Fruit fly (Drosophila melanogaster) S2 (cell line): ENCODE results near the gene CG15822.

Source experiments
- CG8478 ChIP-seq: fragments of >200 bp; optimal IDR thresholded peaks from 2 replicates; lab custom pipeline; 2018
- CTCF ChIP-seq, 2 experiments: fragments of >200 bp; optimal IDR thresholded peaks; 2 replicates each; lab custom pipeline; 2018

CG15822 gene

DNA sequence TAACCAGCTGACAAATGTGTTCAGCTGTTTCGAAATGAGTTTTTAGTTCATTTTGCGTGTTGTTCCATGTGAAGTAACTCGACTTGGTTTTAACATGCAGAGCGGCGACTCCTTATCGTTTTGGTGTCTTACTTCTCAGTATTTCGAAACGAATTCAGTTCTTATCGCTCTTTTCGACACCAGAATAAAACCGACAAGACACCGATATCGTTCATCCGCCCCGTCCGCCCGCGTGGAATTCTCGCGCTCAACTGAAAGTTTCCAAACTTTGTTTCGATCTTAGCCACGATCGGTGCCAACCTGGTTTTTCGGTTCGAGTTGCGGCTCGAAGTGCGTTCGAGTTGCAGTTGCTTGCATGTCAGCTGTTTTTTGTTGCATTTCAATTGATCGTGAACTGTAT, at the start of gene CG15822:
CG15822 (minus strand) TSS at position 256 of the 400 bp plus-strand sequence.
- TF ChIP-seq CG8478 (lab: Kevin White, UChicago) (no peak), CTCF (optimal IDR thresholded peaks at IDR 0.05; lab: Kevin White, UChicago) (no peak)

DNA sequence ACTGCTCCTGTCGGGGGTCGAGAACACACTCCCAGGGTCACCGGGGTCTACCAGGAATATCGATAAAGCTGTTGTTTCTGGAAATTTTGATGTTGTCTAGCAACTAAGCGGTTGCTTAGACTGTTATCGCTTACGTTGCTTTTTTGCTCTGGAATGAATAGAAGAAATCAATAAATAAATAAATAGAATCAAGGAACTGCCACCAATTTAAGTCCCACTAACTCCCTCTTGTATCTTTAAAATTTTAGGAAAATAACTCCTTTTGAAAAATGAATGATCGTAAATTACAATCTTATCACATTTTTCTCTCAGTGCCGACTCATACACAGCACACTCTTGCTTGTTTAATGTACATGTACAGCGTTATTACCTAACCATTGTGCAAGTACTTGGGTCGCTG, 48.7 kb upstream of the CG15822 start, which contains the start of gene CG15878:
CG15878 (minus strand) TSS at position 101 of the 400 bp plus-strand sequence.
- TF ChIP-seq CTCF (optimal IDR thresholded peaks at IDR 0.05; lab: Kevin White, UChicago) (no peak), CG8478 (lab: Kevin White, UChicago) (no peak)

- no peak for TF ChIP-seq CG8478 (lab: Kevin White, UChicago)
- no peak for TF ChIP-seq CTCF (optimal IDR thresholded peaks at IDR 0.05; lab: Kevin White, UChicago)
These were observed 33.0 kb upstream of the CG15822 start, which contains the start of gene CG8960 for dm6 chr3L:2196713-2197112. Gene CG8960, plus strand, starts transcription at chr3L:2197013.

- TF ChIP-seq CG8478 (lab: Kevin White, UChicago) = peak; percentile 16
- no peak for TF ChIP-seq CTCF (optimal IDR thresholded peaks at IDR 0.05; lab: Kevin White, UChicago)
These were observed 28.4 kb upstream of the CG15822 start, which contains the start of gene CG5707 for dm6 chr3L:2191994-2192450. Gene CG5707, minus strand, starts transcription at chr3L:2192221.

dm6 chr3L:2191512-2191911, 27.8 kb upstream of the CG15822 start:
- TF ChIP-seq CTCF (optimal IDR thresholded peaks at IDR 0.05; lab: Kevin White, UChicago) = no peak
- no peak for TF ChIP-seq CG8478 (lab: Kevin White, UChicago)

DNA sequence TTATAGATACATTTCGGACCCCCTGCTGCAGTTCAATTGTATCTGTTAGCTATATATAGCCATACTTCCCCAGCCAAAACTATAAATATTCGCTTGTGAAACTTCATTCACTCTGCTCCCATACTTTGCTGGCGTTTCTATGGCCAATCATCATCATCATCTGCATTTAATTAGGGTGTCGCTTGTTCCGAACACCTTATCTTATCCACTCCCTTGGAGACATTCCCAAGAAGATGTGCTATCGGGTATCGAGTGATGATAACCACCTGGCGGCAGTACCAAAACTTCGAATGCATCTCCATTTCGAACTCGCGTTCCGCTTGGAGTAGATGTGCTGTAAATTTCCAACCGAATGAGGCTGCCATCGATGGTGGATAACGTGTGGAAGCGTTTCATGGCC, 22.0 kb upstream of the CG15822 start, which contains the start of gene CG13810:
CG13810 (plus strand) TSS at position 301 of the 400 bp plus-strand sequence.
- TF ChIP-seq CTCF (optimal IDR thresholded peaks at IDR 0.05; lab: Kevin White, UChicago) (no peak), CG8478 (lab: Kevin White, UChicago) (no peak)

dm6 chr3L:2174232-2174631, 10.6 kb upstream of the CG15822 start, which contains the start of gene CG15820:
Gene CG15820, minus strand, starts transcription at chr3L:2174332.
- TF ChIP-seq CTCF (optimal IDR thresholded peaks at IDR 0.05; lab: Kevin White, UChicago) = no peak
- no peak for TF ChIP-seq CG8478 (lab: Kevin White, UChicago)

- TF ChIP-seq CG8478 (lab: Kevin White, UChicago) = no peak
- no peak for TF ChIP-seq CTCF (optimal IDR thresholded peaks at IDR 0.05; lab: Kevin White, UChicago)
These were observed 7.3 kb upstream of the CG15822 start, which contains the start of gene CG5704 for dm6 chr3L:2170885-2171526. Gene CG5704, minus strand, starts transcription at chr3L:2170971.

DNA sequence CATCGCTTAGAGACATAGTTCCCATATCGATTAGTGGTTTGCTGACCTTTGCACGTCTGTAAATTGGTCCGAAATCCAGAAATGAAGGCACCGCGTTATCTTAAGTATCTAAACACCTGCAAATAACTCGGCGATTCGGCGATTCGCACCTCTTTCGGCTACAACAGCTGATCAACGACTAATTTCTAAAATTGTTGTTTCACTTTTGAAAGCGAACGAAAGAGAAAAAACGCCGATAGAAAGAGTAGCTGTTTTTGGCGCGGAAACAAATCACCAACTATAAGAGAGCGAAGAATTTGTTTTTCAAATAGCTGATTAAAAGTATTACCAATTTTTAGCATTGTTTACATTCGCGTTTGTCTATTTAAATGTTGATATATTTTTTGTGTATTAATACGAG, 5.3 kb upstream of the CG15822 start, which contains the start of gene CG15879:
CG15879 (minus strand) TSS at position 155 of the 400 bp plus-strand sequence.
- no peak for TF ChIP-seq CTCF (optimal IDR thresholded peaks at IDR 0.05; lab: Kevin White, UChicago)
- TF ChIP-seq CG8478 (lab: Kevin White, UChicago) = no peak

dm6 chr3L:2166776-2167175, 3.1 kb upstream of the CG15822 start:
- TF ChIP-seq CG8478 (lab: Kevin White, UChicago) = no peak
- no peak for TF ChIP-seq CTCF (optimal IDR thresholded peaks at IDR 0.05; lab: Kevin White, UChicago)

DNA sequence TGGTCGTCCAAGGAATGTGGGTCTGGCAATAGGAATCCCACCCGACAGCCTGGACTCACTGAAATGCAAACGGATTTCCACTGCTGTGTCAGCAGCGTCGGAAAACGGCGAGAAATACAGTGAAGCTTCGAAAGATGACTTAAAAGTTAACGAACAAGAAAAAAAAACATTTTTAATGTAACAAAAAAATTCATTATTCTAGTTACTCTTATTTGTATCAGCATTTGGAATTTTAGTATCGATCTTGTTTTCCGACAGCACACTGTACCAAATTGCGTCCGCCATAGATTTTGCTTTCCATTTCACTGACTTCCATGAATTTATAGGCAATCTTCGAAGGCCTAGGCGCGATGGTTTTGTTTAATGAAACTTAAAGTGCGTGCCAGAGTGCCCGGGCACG, 1.1 kb upstream of the CG15822 start:
- no peak for TF ChIP-seq CG8478 (lab: Kevin White, UChicago)
- TF ChIP-seq CTCF (optimal IDR thresholded peaks at IDR 0.05; lab: Kevin White, UChicago) = no peak

dm6 chr3L:2164031-2164537, 421 bp upstream of the CG15822 start:
- no peak for TF ChIP-seq CG8478 (lab: Kevin White, UChicago)
- TF ChIP-seq CTCF (optimal IDR thresholded peaks at IDR 0.05; lab: Kevin White, UChicago) = no peak

- TF ChIP-seq CTCF (optimal IDR thresholded peaks at IDR 0.05; lab: Kevin White, UChicago) (no peak), CG8478 (lab: Kevin White, UChicago) (no peak)
These were observed 1.0 kb downstream of the CG15822 start for dm6 chr3L:2162623-2163022.

dm6 chr3L:2162019-2162418, 1.6 kb downstream of the CG15822 start:
- TF ChIP-seq CG8478 (lab: Kevin White, UChicago) (no peak), CTCF (optimal IDR thresholded peaks at IDR 0.05; lab: Kevin White, UChicago) (no peak)

- no peak for TF ChIP-seq CG8478 (lab: Kevin White, UChicago)
- TF ChIP-seq CTCF (optimal IDR thresholded peaks at IDR 0.05; lab: Kevin White, UChicago) = no peak
These were observed 3.8 kb downstream of the CG15822 start for dm6 chr3L:2159817-2160216.
